Fruit fly (Drosophila melanogaster): ENCODE data around the gene CG46426.

- TF ChIP-seq CTCF (optimal IDR thresholded peaks at IDR 0.05) (no peak), CG8478 (optimal IDR thresholded peaks at IDR 0.05) (no peak)
Observed at dm6 chr2L:11839612-11840011, 3.0 kb upstream of the CG46426 start, which contains the start of gene Sfp33A3.

All from S2 (cell line).